Worm (Caenorhabditis elegans) whole organism, L2 larva: Measurements from ENCODE around the gene crn-4.

Experiments used
- ZK546.5 ChIP-seq: sonication (generic microtip); optimal IDR thresholded peaks from 2 replicates; lab custom pipeline; 2017; ENCODE audit warnings: missing biosample characterization, missing genetic modification characterization
- alr-1 ChIP-seq: fragments of 150-350 bp; optimal IDR thresholded peaks from 2 replicates; lab custom pipeline; 2014; ENCODE audit warnings: missing biosample characterization, missing genetic modification characterization
- unc-62 ChIP-seq: fragments of 150-350 bp; optimal IDR thresholded peaks from 2 replicates; lab custom pipeline; 2014; ENCODE audit warnings: missing biosample characterization, missing genetic modification reagents, missing genetic modification characterization

ce11 chrX:2301821-2302220, 43.9 kb upstream of the crn-4 start:
- TF ChIP-seq ZK546.5, result no peak
- TF ChIP-seq alr-1 (tag; lab: Kevin White, UChicago), result no peak
- no peak for TF ChIP-seq unc-62
